Comparison of ENCODE assay signal across 2 worm cellular contexts in genomic region chrII:3518961-3519544, ce11.
TF ChIP-seq lines count a peak whose summit lies in the region.

Gene clec-126 (plus strand): TSS chrII:3519494.

TF ChIP-seq in whole organism, L1 larva, 84 proteins besides CTCF, POLR2A, EP300 and RAD21 (continued from another document):
- TF ChIP-seq elt-3 (tag; optimal IDR thresholded peaks at IDR 0.05; lab: Kevin White, UChicago) (peak in 2 of 6 experiments; percentile 2 to 40), C34B4.2 (tag; optimal IDR thresholded peaks at IDR 0.05; lab: Kevin White, UChicago) (no peak), ces-1 (GFP tag; optimal IDR thresholded peaks at IDR 0.05; lab: Kevin White, UChicago) (no peak), F16B12.6 (tag; optimal IDR thresholded peaks at IDR 0.05; lab: Kevin White, UChicago) (peak; percentile 28), tlp-1 (tag; optimal IDR thresholded peaks at IDR 0.05; lab: Kevin White, UChicago) (no peak), sptf-1 (tag; optimal IDR thresholded peaks at IDR 0.05; lab: Kevin White, UChicago) (no peak), nhr-28 (tag; optimal IDR thresholded peaks at IDR 0.05; lab: Kevin White, UChicago) (no peak), ceh-8 (GFP tag; optimal IDR thresholded peaks at IDR 0.05; lab: Kevin White, UChicago) (peak; percentile 4), nhr-77 (tag; optimal IDR thresholded peaks at IDR 0.05; lab: Kevin White, UChicago) (peak; percentile 69), nhr-237 (tag; optimal IDR thresholded peaks at IDR 0.05; lab: Kevin White, UChicago) (no peak), efl-1 (optimal IDR thresholded peaks at IDR 0.05; lab: Kevin White, UChicago) (peak; percentile 38 to 59), efl-1 (GFP tag; optimal IDR thresholded peaks at IDR 0.05 in 1 of 2; lab: Kevin White, UChicago) (peak; percentile 40 to 93), pag-3 (tag; optimal IDR thresholded peaks at IDR 0.05; lab: Kevin White, UChicago; ENCODE audit: borderline replicate concordance, insufficient read depth) (no peak), snu-23 (GFP tag; optimal IDR thresholded peaks at IDR 0.05; lab: Kevin White, UChicago) (peak; percentile 87), zag-1 (tag; optimal IDR thresholded peaks at IDR 0.05; lab: Kevin White, UChicago) (no peak), ama-1 (optimal IDR thresholded peaks at IDR 0.05; lab: Kevin White, UChicago) (no peak), fkh-8 (tag; optimal IDR thresholded peaks at IDR 0.05; lab: Kevin White, UChicago) (peak; percentile 44), nhr-19 (GFP tag; conservative IDR thresholded peaks at IDR 0.05; lab: Robert Waterston, UW) (peak; percentile 65), sox-4 (tag; optimal IDR thresholded peaks at IDR 0.05; lab: Kevin White, UChicago) (no peak), egl-13 (tag; optimal IDR thresholded peaks at IDR 0.05; lab: Kevin White, UChicago) (peak; percentile 45), nhr-11 (tag; optimal IDR thresholded peaks at IDR 0.05; lab: Kevin White, UChicago) (no peak), unc-130 (tag; optimal IDR thresholded peaks at IDR 0.05; lab: Kevin White, UChicago) (no peak), nhr-85 (tag; lab: Kevin White, UChicago) (peak; percentile 82), aly-2 (tag; optimal IDR thresholded peaks at IDR 0.05; lab: Kevin White, UChicago) (no peak)

TF ChIP-seq in whole organism, young adult, 124 proteins besides CTCF, POLR2A, EP300 and RAD21 (continued from another document):
- TF ChIP-seq B0019.2 (GFP tag; conservative IDR thresholded peaks at IDR 0.05; lab: Robert Waterston, UW): 0 out of 2 replicates have a peak, but pooled peaks have one; percentile 6
- peak; percentile 66 for TF ChIP-seq lsl-1 (GFP tag; optimal IDR thresholded peaks at IDR 0.05; lab: Kevin White, UChicago)
- TF ChIP-seq akir-1 (GFP tag; optimal IDR thresholded peaks at IDR 0.05; lab: Kevin White, UChicago): no peak
- peak; percentile 87 for TF ChIP-seq athp-1 (tag; optimal IDR thresholded peaks at IDR 0.05; lab: Kevin White, UChicago)
- peak; percentile 90 for TF ChIP-seq repo-1 (tag; optimal IDR thresholded peaks at IDR 0.05; lab: Kevin White, UChicago)
- no peak for TF ChIP-seq lag-1 (GFP tag; IDR thresholded peaks at IDR 0.05; lab: Robert Waterston, UW)
- peak; percentile 62 for TF ChIP-seq ZK185.1 (tag; optimal IDR thresholded peaks at IDR 0.05; lab: Kevin White, UChicago; ENCODE audit: poor library complexity, severe bottlenecking)
- TF ChIP-seq let-607 (tag; optimal IDR thresholded peaks at IDR 0.05; lab: Kevin White, UChicago): peak; percentile 11 to 75
- TF ChIP-seq ama-1 (optimal IDR thresholded peaks at IDR 0.05; lab: Kevin White, UChicago): no peak
- peak; percentile 30 to 71 for TF ChIP-seq ama-1 (GFP tag; optimal IDR thresholded peaks at IDR 0.05; lab: Kevin White, UChicago)
- TF ChIP-seq snpc-1.1 (tag; optimal IDR thresholded peaks at IDR 0.05; lab: Kevin White, UChicago; ENCODE audit: insufficient read depth): peak; percentile 73
- TF ChIP-seq Y56A3A.18 (GFP tag; IDR thresholded peaks at IDR 0.05; lab: Robert Waterston, UW): peak; percentile 73; the same call in 1 of the 2 replicates
- TF ChIP-seq snpc-4 (GFP tag; optimal IDR thresholded peaks at IDR 0.05; lab: Kevin White, UChicago): peak; percentile 75
- peak; percentile 50 to 85 (median 82) for TF ChIP-seq snpc-4 (tag; optimal IDR thresholded peaks at IDR 0.05; lab: Kevin White, UChicago)
- TF ChIP-seq Y67H2A.10 (GFP tag; conservative IDR thresholded peaks at IDR 0.05; lab: Robert Waterston, UW): no peak
- TF ChIP-seq mcd-1 (GFP tag; IDR thresholded peaks at IDR 0.05; lab: Robert Waterston, UW): peak; percentile 84
- TF ChIP-seq efl-1 (GFP tag; optimal IDR thresholded peaks at IDR 0.05; lab: Kevin White, UChicago): peak; percentile 12
- no peak for TF ChIP-seq aptf-2 (GFP tag; conservative IDR thresholded peaks at IDR 0.05; lab: Robert Waterston, UW)
- no peak for TF ChIP-seq hlh-26 (GFP tag; conservative IDR thresholded peaks at IDR 0.05; lab: Robert Waterston, UW)
- peak; percentile 54 for TF ChIP-seq F57A8.1 (GFP tag; optimal IDR thresholded peaks at IDR 0.05; lab: Kevin White, UChicago)
- peak; percentile 56 for TF ChIP-seq ztf-22 (GFP tag; optimal IDR thresholded peaks at IDR 0.05; lab: Kevin White, UChicago)
- TF ChIP-seq attf-3 (GFP tag; conservative IDR thresholded peaks at IDR 0.05; lab: Robert Waterston, UW): peak; percentile 62; the same call in 1 of the 2 replicates
- TF ChIP-seq Y95B8A.8 (GFP tag; IDR thresholded peaks at IDR 0.05; lab: Robert Waterston, UW): 0 out of 2 replicates have a peak, but pooled peaks have one; percentile 21
- peak; percentile 46 for TF ChIP-seq zim-3 (tag; optimal IDR thresholded peaks at IDR 0.05; lab: Kevin White, UChicago)
- 0 out of 2 replicates have a peak, but pooled peaks have one; percentile 11 for TF ChIP-seq madf-8 (GFP tag; conservative IDR thresholded peaks at IDR 0.05; lab: Robert Waterston, UW)
